Fruit fly (Drosophila melanogaster): Measurements from ENCODE around the gene TM9SF4.

dm6 chr2L:13717121-13717520 lies 29.6 kb upstream of the TM9SF4 start, which contains the start of gene DIP-kappa:
- no peak for TF ChIP-seq ttk (optimal IDR thresholded peaks at IDR 0.05)
- no peak for TF ChIP-seq h (optimal IDR thresholded peaks at IDR 0.05)
- TF ChIP-seq psq (optimal IDR thresholded peaks at IDR 0.05) = no peak
- TF ChIP-seq Sin3A (optimal IDR thresholded peaks at IDR 0.05) = no peak
- no peak for TF ChIP-seq Myc (optimal IDR thresholded peaks at IDR 0.05)
- TF ChIP-seq insv (optimal IDR thresholded peaks at IDR 0.05) = no peak
